Fruit fly (Drosophila melanogaster) whole organism, embryonic: Measurements from ENCODE around the gene Pp2C1.

Experiments used
- Atf6 ChIP-seq: fragments of 200-800 bp; sonication (Bioruptor generic); IDR thresholded peaks from 2 replicates; pipeline ENCODE4 v1.3.6; 2022; ENCODE audit warnings: missing biosample characterization, missing genetic modification characterization
- C15 ChIP-seq: fragments of 200-800 bp; sonication (Bioruptor generic); IDR thresholded peaks from 3 replicates; pipeline ENCODE4 v1.3.6; 2022; ENCODE audit warnings: missing biosample characterization, missing genetic modification characterization
- CG10543 ChIP-seq: fragments of 200-800 bp; sonication (Bioruptor generic); optimal IDR thresholded peaks from 3 replicates; lab custom pipeline; 2017; ENCODE audit warnings: missing biosample characterization, mild to moderate bottlenecking, missing genetic modification characterization, moderate library complexity
- CG12219 ChIP-seq: fragments of 200-800 bp; sonication (Bioruptor generic); optimal IDR thresholded peaks from 3 replicates; lab custom pipeline; 2018; ENCODE audit warnings: missing biosample characterization, mild to moderate bottlenecking, missing genetic modification characterization
- CG1233 ChIP-seq: fragments of 200-800 bp; sonication (Bioruptor generic); optimal IDR thresholded peaks from 4 replicates; lab custom pipeline; 2018; ENCODE audit warnings: missing biosample characterization, mild to moderate bottlenecking, missing genetic modification characterization
- CG14710 ChIP-seq: fragments of 200-800 bp; sonication (Bioruptor generic); optimal IDR thresholded peaks from 3 replicates; lab custom pipeline; 2019; ENCODE audit warnings: missing biosample characterization, mild to moderate bottlenecking, missing genetic modification characterization, moderate library complexity
- CG1529 ChIP-seq: fragments of 200-800 bp; sonication (Bioruptor generic); optimal IDR thresholded peaks from 3 replicates; lab custom pipeline; 2018; ENCODE audit warnings: missing biosample characterization, missing genetic modification characterization
- CG1602 ChIP-seq: fragments of 200-800 bp; sonication (Bioruptor generic); optimal IDR thresholded peaks from 3 replicates; lab custom pipeline; 2016; ENCODE audit warnings: missing biosample characterization, missing genetic modification characterization
- CG1603 ChIP-seq: fragments of 200-800 bp; sonication (Bioruptor generic); optimal IDR thresholded peaks from 2 replicates; lab custom pipeline; 2019; ENCODE audit warnings: missing biosample characterization, mild to moderate bottlenecking, missing genetic modification characterization, moderate library complexity
- CG1792 ChIP-seq: fragments of 200-800 bp; sonication (Bioruptor generic); optimal IDR thresholded peaks from 2 replicates; lab custom pipeline; 2016; ENCODE audit warnings: missing biosample characterization, missing genetic modification characterization
- CG18262 ChIP-seq: fragments of 200-800 bp; optimal IDR thresholded peaks from 3 replicates; lab custom pipeline; 2019; ENCODE audit warnings: missing biosample characterization, mild to moderate bottlenecking, missing genetic modification characterization, moderate library complexity
- CG31365 ChIP-seq: fragments of 200-800 bp; sonication (Bioruptor generic); optimal IDR thresholded peaks from 2 replicates; lab custom pipeline; 2018; ENCODE audit warnings: missing biosample characterization, mild to moderate bottlenecking, missing genetic modification characterization
- CG3838 ChIP-seq: fragments of 200-800 bp; sonication (Bioruptor generic); optimal IDR thresholded peaks from 3 replicates; lab custom pipeline; 2016; ENCODE audit warnings: missing biosample characterization, missing genetic modification characterization
- CG4424 ChIP-seq: fragments of 200-800 bp; sonication (Bioruptor generic); optimal IDR thresholded peaks from 3 replicates; lab custom pipeline; 2016; ENCODE audit warnings: missing biosample characterization, missing genetic modification characterization
- CG6254 ChIP-seq: fragments of 200-800 bp; sonication (Bioruptor generic); optimal IDR thresholded peaks from 3 replicates; lab custom pipeline; 2017; ENCODE audit warnings: mild to moderate bottlenecking, missing biosample characterization, missing genetic modification reagents, missing genetic modification characterization
- CG6654 ChIP-seq: fragments of 200-800 bp; sonication (Bioruptor generic); optimal IDR thresholded peaks from 2 replicates; lab custom pipeline; 2017; ENCODE audit warnings: missing biosample characterization, mild to moderate bottlenecking, missing genetic modification characterization
- CG6765 ChIP-seq: fragments of 200-800 bp; sonication (Bioruptor generic); optimal IDR thresholded peaks from 3 replicates; lab custom pipeline; 2017; ENCODE audit warnings: missing biosample characterization, mild to moderate bottlenecking, missing genetic modification characterization
- CG8089 ChIP-seq: fragments of 200-800 bp; sonication (Bioruptor generic); optimal IDR thresholded peaks from 3 replicates; lab custom pipeline; 2016; ENCODE audit warnings: missing biosample characterization, missing genetic modification characterization
- CG8290 ChIP-seq, 3 experiments: fragments of 200-800 bp; sonication (Bioruptor generic); optimal IDR thresholded peaks; 2 replicates each; lab custom pipeline; 2016 to 2019; ENCODE audit warnings: missing biosample characterization in 3 of 3, missing genetic modification characterization in 3 of 3, mild to moderate bottlenecking in 2 of 3, moderate library complexity in 1 of 3
- CG9727 ChIP-seq: fragments of 200-800 bp; sonication (Bioruptor generic); optimal IDR thresholded peaks from 3 replicates; lab custom pipeline; 2017; ENCODE audit warnings: missing biosample characterization, mild to moderate bottlenecking, missing genetic modification characterization
- Hr39 ChIP-seq: fragments of >200 bp; optimal IDR thresholded peaks from 2 replicates; lab custom pipeline; 2017
- MTF-1 ChIP-seq: fragments of 200-800 bp; sonication (Bioruptor generic); optimal IDR thresholded peaks from 2 replicates; lab custom pipeline; 2018; ENCODE audit warnings: missing biosample characterization, mild to moderate bottlenecking, missing genetic modification characterization, borderline replicate concordance
- Mrtf ChIP-seq: fragments of 200-800 bp; sonication (Bioruptor generic); IDR thresholded peaks from 3 replicates; pipeline ENCODE4 v1.3.6; 2022; ENCODE audit warnings: missing biosample characterization, missing genetic modification characterization
- NFAT ChIP-seq: fragments of 200-800 bp; sonication (Bioruptor generic); IDR thresholded peaks from 2 replicates; pipeline ENCODE4 v1.3.6; 2022; ENCODE audit warnings: missing biosample characterization, missing genetic modification characterization
- Neu2 ChIP-seq: fragments of 200-800 bp; sonication (Bioruptor generic); optimal IDR thresholded peaks from 3 replicates; lab custom pipeline; 2016; ENCODE audit warnings: missing biosample characterization, missing genetic modification characterization, borderline replicate concordance
- Optix ChIP-seq: fragments of 200-800 bp; sonication (Bioruptor generic); IDR thresholded peaks from 3 replicates; pipeline ENCODE4 v1.3.6; 2022; ENCODE audit warnings: missing biosample characterization, missing genetic modification characterization
- PHDP ChIP-seq: fragments of 200-800 bp; sonication (Bioruptor generic); optimal IDR thresholded peaks from 3 replicates; lab custom pipeline; 2018; ENCODE audit warnings: missing biosample characterization, mild to moderate bottlenecking, missing genetic modification characterization, moderate library complexity
- Six4 ChIP-seq: fragments of 200-800 bp; sonication (Bioruptor generic); optimal IDR thresholded peaks from 2 replicates; lab custom pipeline; 2016; ENCODE audit warnings: missing biosample characterization, missing genetic modification characterization
- Sry-δ ChIP-seq: fragments of 200-800 bp; sonication (Bioruptor generic); optimal IDR thresholded peaks from 2 replicates; lab custom pipeline; 2016; ENCODE audit warnings: missing biosample characterization, missing genetic modification characterization
- Ssrp ChIP-seq: fragments of 200-800 bp; sonication (Bioruptor generic); optimal IDR thresholded peaks from 2 replicates; lab custom pipeline; 2018; ENCODE audit warnings: missing biosample characterization, mild to moderate bottlenecking, missing genetic modification characterization, moderate library complexity
- chn ChIP-seq: fragments of 200-800 bp; sonication (Bioruptor generic); optimal IDR thresholded peaks from 2 replicates; lab custom pipeline; 2016; ENCODE audit warnings: missing biosample characterization, missing genetic modification characterization
- ci ChIP-seq: fragments of 200-800 bp; sonication (Bioruptor generic); IDR thresholded peaks from 3 replicates; pipeline ENCODE4 v1.3.6; 2022; ENCODE audit warnings: missing biosample characterization, missing genetic modification characterization
- croc ChIP-seq: fragments of 200-800 bp; sonication (Bioruptor generic); conservative IDR thresholded peaks from 3 replicates; pipeline ENCODE4 v1.3.6; 2022; ENCODE audit warnings: missing biosample characterization, missing genetic modification characterization
- crp ChIP-seq, 2 experiments: fragments of 200-800 bp; sonication (Bioruptor generic); optimal IDR thresholded peaks; 2 replicates in 1 of 2; 3 replicates in 1 of 2; lab custom pipeline; 2017; ENCODE audit warnings: missing biosample characterization in 2 of 2, missing genetic modification characterization in 2 of 2, mild to moderate bottlenecking in 1 of 2, moderate library complexity in 1 of 2
- ems ChIP-seq: fragments of 200-800 bp; sonication (Bioruptor generic); optimal IDR thresholded peaks from 3 replicates; lab custom pipeline; 2016; ENCODE audit warnings: missing biosample characterization, missing genetic modification characterization
- ewg ChIP-seq: fragments of 200-800 bp; sonication (Bioruptor generic); optimal IDR thresholded peaks from 3 replicates; lab custom pipeline; 2017; ENCODE audit warnings: mild to moderate bottlenecking, missing biosample characterization, missing genetic modification reagents, missing genetic modification characterization
- fu2 ChIP-seq: fragments of 200-800 bp; sonication (Bioruptor generic); optimal IDR thresholded peaks from 2 replicates; lab custom pipeline; 2016; ENCODE audit warnings: missing biosample characterization, missing genetic modification characterization
- gro ChIP-seq: fragments of 200-800 bp; sonication (Bioruptor generic); optimal IDR thresholded peaks from 2 replicates; lab custom pipeline; 2016; ENCODE audit warnings: missing biosample characterization, missing genetic modification characterization
- kay ChIP-seq: fragments of 200-800 bp; sonication (Bioruptor generic); optimal IDR thresholded peaks from 2 replicates; lab custom pipeline; 2016; ENCODE audit warnings: missing biosample characterization, missing genetic modification characterization
- klu ChIP-seq: fragments of 200-800 bp; sonication (Bioruptor generic); IDR thresholded peaks from 2 replicates; pipeline ENCODE4 v1.3.6; 2022; ENCODE audit warnings: missing biosample characterization, missing genetic modification characterization
- lab ChIP-seq: fragments of 200-800 bp; sonication (Bioruptor generic); optimal IDR thresholded peaks from 3 replicates; lab custom pipeline; 2017; ENCODE audit warnings: missing biosample characterization, missing genetic modification characterization, mild to moderate bottlenecking, moderate library complexity, missing genetic modification reagents
- luna ChIP-seq: fragments of 200-800 bp; sonication (Bioruptor generic); optimal IDR thresholded peaks from 2 replicates; lab custom pipeline; 2016; ENCODE audit warnings: missing biosample characterization, missing genetic modification characterization
- peb ChIP-seq: fragments of 200-800 bp; sonication (Bioruptor generic); IDR thresholded peaks from 2 replicates; pipeline ENCODE4 v1.3.6; 2022; ENCODE audit warnings: missing biosample characterization, missing genetic modification characterization
- pfk ChIP-seq: fragments of 200-800 bp; sonication (Bioruptor generic); optimal IDR thresholded peaks from 2 replicates; lab custom pipeline; 2018; ENCODE audit warnings: missing biosample characterization, mild to moderate bottlenecking, missing genetic modification characterization, moderate library complexity
- pho ChIP-seq: fragments of 200-800 bp; sonication (Bioruptor generic); optimal IDR thresholded peaks from 2 replicates; lab custom pipeline; 2016; ENCODE audit warnings: missing biosample characterization, missing genetic modification characterization
- pros ChIP-seq: fragments of 200-800 bp; sonication (Bioruptor generic); optimal IDR thresholded peaks from 3 replicates; lab custom pipeline; 2019; ENCODE audit warnings: missing biosample characterization, mild to moderate bottlenecking, missing genetic modification characterization, moderate library complexity
- shn ChIP-seq: fragments of 200-800 bp; sonication (Bioruptor generic); optimal IDR thresholded peaks from 3 replicates; lab custom pipeline; 2016; ENCODE audit warnings: missing biosample characterization, missing genetic modification characterization
- tio ChIP-seq: fragments of 200-800 bp; sonication (Bioruptor generic); optimal IDR thresholded peaks from 2 replicates; lab custom pipeline; 2017; ENCODE audit warnings: missing biosample characterization, missing genetic modification characterization, inconsistent platforms
- ttk ChIP-seq: fragments of 200-800 bp; sonication (Bioruptor generic); IDR thresholded peaks from 2 replicates; pipeline ENCODE4 v2.1.2; 2022; ENCODE audit warnings: missing biosample characterization, missing genetic modification characterization
- vfl ChIP-seq: fragments of 200-800 bp; sonication (Bioruptor generic); optimal IDR thresholded peaks from 2 replicates; lab custom pipeline; 2016; ENCODE audit warnings: missing biosample characterization, missing genetic modification characterization
- wdn ChIP-seq: fragments of 200-800 bp; sonication (Bioruptor generic); IDR thresholded peaks from 2 replicates; pipeline ENCODE4 v1.3.6; 2022; ENCODE audit warnings: missing biosample characterization, missing genetic modification characterization

Pp2C1 gene

dm6 chrX:4684444-4684924, 2.2 kb downstream of the Pp2C1 start (continued):
- TF ChIP-seq CG1603 (tag; lab: Kevin White, UChicago) (peak; percentile 86), fu2 (GFP tag; lab: Kevin White, UChicago) (peak; percentile 88), crp (GFP tag; optimal IDR thresholded peaks at IDR 0.05; lab: Kevin White, UChicago) (peak in 1 of 2 experiments; percentile 43), Ssrp (peak; percentile 65), CG12219 (GFP tag; lab: Kevin White, UChicago) (peak; percentile 75), chn (GFP tag; lab: Kevin White, UChicago) (peak; percentile 85), pros (GFP tag; lab: Kevin White, UChicago) (peak; percentile 83), lab (peak; percentile 90), peb (GFP tag; lab: Robert Waterston, UW) (peak; percentile 58), CG9727 (peak; percentile 77), CG10543 (peak; percentile 91), Optix (GFP tag; lab: Robert Waterston, UW) (peak; percentile 89), croc (GFP tag; lab: Robert Waterston, UW) (peak; percentile 52), CG14710 (tag; lab: Kevin White, UChicago) (peak; percentile 95), wdn (GFP tag; lab: Robert Waterston, UW) (peak; percentile 82), CG1602 (peak; percentile 70), CG1529 (peak; percentile 54), Neu2 (GFP tag; lab: Kevin White, UChicago) (no peak), Six4 (GFP tag; lab: Kevin White, UChicago) (peak; percentile 62), PHDP (tag; lab: Kevin White, UChicago) (peak; percentile 82), Hr39 (no peak), CG4424 (peak; percentile 64), CG8290 (GFP tag; optimal IDR thresholded peaks at IDR 0.05; lab: Kevin White, UChicago) (peak; percentile 76), CG8290 (tag; optimal IDR thresholded peaks at IDR 0.05; lab: Kevin White, UChicago) (peak; percentile 8 to 97), pho (peak; percentile 78), vfl (GFP tag; lab: Kevin White, UChicago) (peak; percentile 66), gro (GFP tag; lab: Kevin White, UChicago) (peak; percentile 89), C15 (GFP tag; lab: Robert Waterston, UW) (peak; percentile 48; the same call in 1 of the 3 replicates), luna (GFP tag; lab: Kevin White, UChicago) (no peak), CG18262 (tag; lab: Kevin White, UChicago) (peak; percentile 64), CG6765 (GFP tag; lab: Kevin White, UChicago) (peak; percentile 50), CG1792 (GFP tag; lab: Kevin White, UChicago) (peak; percentile 69), Sry-δ (GFP tag; lab: Kevin White, UChicago) (peak; percentile 99), Atf6 (GFP tag; lab: Robert Waterston, UW) (peak; percentile 92), CG3838 (peak; percentile 69), klu (GFP tag; lab: Robert Waterston, UW) (peak; percentile 73), CG31365 (tag; lab: Kevin White, UChicago) (peak; percentile 10), CG8089 (GFP tag; lab: Kevin White, UChicago) (peak; percentile 65), CG6654 (GFP tag; lab: Kevin White, UChicago) (peak; percentile 39), NFAT (GFP tag; lab: Robert Waterston, UW) (peak; percentile 95), ci (GFP tag; lab: Robert Waterston, UW) (peak; percentile 88), MTF-1 (peak; percentile 54), pfk (peak; percentile 16), ttk (GFP tag; lab: Robert Waterston, UW) (peak; percentile 82), Mrtf (GFP tag; lab: Robert Waterston, UW) (peak; percentile 85), ewg (GFP tag; lab: Kevin White, UChicago) (peak; percentile 64), tio (GFP tag; lab: Kevin White, UChicago) (no peak), CG1233 (GFP tag; lab: Kevin White, UChicago) (peak; percentile 73), kay (GFP tag; lab: Kevin White, UChicago) (peak; percentile 98), ems (GFP tag; lab: Kevin White, UChicago) (peak; percentile 73), shn (GFP tag; lab: Kevin White, UChicago) (peak; percentile 88), CG6254 (GFP tag; lab: Kevin White, UChicago) (peak; percentile 19)
